Worm (Caenorhabditis elegans) whole organism, midembryonic: Measurements from ENCODE around the gene clec-56.

Experiments
- T22C8.4 ChIP-seq: fragments of 200-800 bp; sonication (Bioruptor generic); IDR thresholded peaks from 2 replicates; pipeline ENCODE4 v1.3.6; 2022; ENCODE audit warnings: missing genetic modification characterization, missing compliant biosample characterization
- cog-1 ChIP-seq: sonication (generic microtip); optimal IDR thresholded peaks from 2 replicates; lab custom pipeline; 2016; ENCODE audit warnings: missing genetic modification characterization, missing compliant biosample characterization
- flt-1 ChIP-seq: fragments of 200-800 bp; sonication (Bioruptor generic); IDR thresholded peaks from 2 replicates; pipeline ENCODE4 v1.3.6; 2022; ENCODE audit warnings: missing genetic modification characterization, missing compliant biosample characterization
- klf-2 ChIP-seq: fragments of 200-800 bp; sonication (Bioruptor generic); conservative IDR thresholded peaks from 2 replicates; pipeline ENCODE4 v1.3.6; 2022; ENCODE audit warnings: missing genetic modification reagents, missing genetic modification characterization, missing compliant biosample characterization
- med-1 ChIP-seq: sonication (generic microtip); optimal IDR thresholded peaks from 2 replicates; lab custom pipeline; 2017; ENCODE audit warnings: missing genetic modification characterization, mild to moderate bottlenecking, missing compliant biosample characterization, antibody characterized with exemption, missing genetic modification reagents; ENCODE audit not compliant: insufficient read depth
- ref-1 ChIP-seq: fragments of 200-800 bp; sonication (Bioruptor generic); conservative IDR thresholded peaks from 2 replicates; pipeline ENCODE4 v1.3.6; 2022; ENCODE audit warnings: missing genetic modification reagents, missing genetic modification characterization, missing compliant biosample characterization
- tab-1 ChIP-seq: fragments of 200-800 bp; sonication (Bioruptor generic); IDR thresholded peaks from 2 replicates; pipeline ENCODE4 v1.3.6; 2022; ENCODE audit warnings: missing genetic modification characterization, missing compliant biosample characterization
- ztf-23 ChIP-seq: fragments of 200-800 bp; sonication (Bioruptor generic); IDR thresholded peaks from 2 replicates; pipeline ENCODE4 v1.3.6; 2022; ENCODE audit warnings: missing genetic modification reagents, missing genetic modification characterization, missing compliant biosample characterization
- ztf-29 ChIP-seq: fragments of 200-800 bp; sonication (Bioruptor generic); IDR thresholded peaks from 2 replicates; pipeline ENCODE4 v1.3.6; 2022; ENCODE audit warnings: missing genetic modification reagents, missing genetic modification characterization, missing compliant biosample characterization

- TF ChIP-seq flt-1 (GFP tag; lab: Robert Waterston, UW) (no peak), ztf-29 (GFP tag; lab: Robert Waterston, UW) (no peak), med-1 (GFP tag; lab: Kevin White, UChicago) (no peak), T22C8.4 (no peak), cog-1 (no peak), ztf-23 (GFP tag; lab: Robert Waterston, UW) (no peak), ref-1 (no peak), klf-2 (GFP tag; lab: Robert Waterston, UW) (no peak), tab-1 (no peak)
Measured at ce11 chrV:14521000-14521399, 46.8 kb downstream of the clec-56 start, which contains the start of gene C53A5.17.
